Fruit fly (Drosophila melanogaster): ENCODE measurements around the gene Pa1.

The Pa1 gene

DNA sequence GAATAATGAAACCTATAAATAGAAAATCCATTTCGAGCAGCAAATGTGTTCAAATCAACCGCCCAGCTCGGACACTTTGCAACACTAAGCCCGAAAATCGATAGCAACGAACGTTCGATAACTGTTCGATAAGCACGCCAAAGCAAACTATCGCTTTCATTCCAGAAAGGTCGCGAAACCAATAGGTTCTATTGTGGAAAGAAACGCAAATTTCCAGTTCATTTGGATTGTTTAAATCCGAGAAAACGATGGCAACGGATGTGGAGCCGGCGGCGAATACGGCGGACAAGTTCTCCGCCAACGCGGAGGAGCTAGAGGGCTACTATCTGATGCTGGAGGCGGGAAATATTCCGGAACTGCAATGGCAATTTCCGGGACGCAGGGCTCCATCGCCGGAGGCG, at the start of gene Pa1:
TSS of gene Pa1 (plus strand) at position 156 of the 401 bp plus-strand sequence.
- peak; percentile 68 for TF ChIP-seq CG17801 (GFP tag; optimal IDR thresholded peaks at IDR 0.05; ENCODE audit: partially characterized antibody)

DNA sequence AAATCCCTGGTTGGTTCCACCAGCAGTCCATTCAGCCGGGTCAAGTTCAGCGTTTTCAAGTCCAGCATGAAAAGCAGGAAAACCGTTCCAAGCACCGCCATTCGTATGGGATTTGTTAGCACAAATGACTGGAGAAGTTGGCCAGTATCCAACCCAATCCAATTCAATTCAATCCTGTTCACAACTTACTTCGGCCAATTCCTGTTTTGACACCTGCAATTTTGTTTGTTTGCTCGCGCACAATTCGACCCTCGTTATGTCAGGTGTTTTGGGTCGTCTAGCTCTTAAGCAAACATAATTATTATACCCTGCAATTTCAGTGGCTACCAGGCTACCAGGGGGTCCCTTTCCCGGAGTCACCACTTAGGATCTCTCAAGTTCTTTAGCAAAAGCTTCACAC, 47.9 kb upstream of the Pa1 start, which contains the start of gene Ir10a:
TSS of gene Ir10a (minus strand) at position 101 of the 400 bp plus-strand sequence.
- no peak for TF ChIP-seq CG17801 (GFP tag; optimal IDR thresholded peaks at IDR 0.05; ENCODE audit: partially characterized antibody)

DNA sequence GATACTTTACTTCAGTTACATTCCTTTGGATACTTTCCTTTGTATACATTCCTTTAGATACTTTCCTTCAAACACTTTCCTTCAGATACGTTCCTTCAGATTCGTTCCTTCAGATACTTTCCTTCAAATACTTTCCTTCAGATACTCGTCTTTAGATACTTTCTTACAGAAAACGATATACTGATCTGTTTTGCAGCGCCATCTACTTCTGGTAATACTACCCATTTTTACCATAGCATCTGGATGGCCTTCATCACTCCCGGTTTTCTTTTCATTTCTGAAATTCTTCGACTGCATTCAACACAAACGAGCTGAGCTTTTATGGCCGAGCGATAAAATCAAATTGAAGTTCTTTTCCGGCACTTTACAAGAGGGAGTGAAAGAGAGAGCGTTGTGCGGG, 39.1 kb upstream of the Pa1 start:
- TF ChIP-seq CG17801 (GFP tag; optimal IDR thresholded peaks at IDR 0.05; ENCODE audit: partially characterized antibody), result no peak

DNA sequence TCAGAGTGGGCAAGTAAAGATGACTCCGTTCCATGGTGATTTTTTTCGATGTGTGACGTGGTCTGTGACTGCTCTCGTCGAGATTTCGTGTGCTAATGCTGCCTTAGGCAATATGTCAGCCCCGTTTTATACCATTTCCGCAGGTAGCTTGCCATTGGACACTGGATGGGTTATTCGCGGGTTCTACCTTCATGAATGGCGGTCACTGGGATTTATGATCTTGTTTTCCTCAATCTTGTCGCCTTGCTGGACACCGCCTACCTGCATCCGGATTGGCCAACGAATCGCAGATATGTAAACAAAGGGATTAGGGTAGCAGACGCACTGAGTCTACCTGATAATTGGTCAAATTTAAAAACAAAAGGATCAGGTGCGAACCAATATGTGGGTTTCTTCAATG, 36.8 kb upstream of the Pa1 start, which contains the start of gene sisA:
TSS of gene sisA (minus strand) at position 101 of the 400 bp plus-strand sequence.
- no peak for TF ChIP-seq CG17801 (GFP tag; optimal IDR thresholded peaks at IDR 0.05; ENCODE audit: partially characterized antibody)

DNA sequence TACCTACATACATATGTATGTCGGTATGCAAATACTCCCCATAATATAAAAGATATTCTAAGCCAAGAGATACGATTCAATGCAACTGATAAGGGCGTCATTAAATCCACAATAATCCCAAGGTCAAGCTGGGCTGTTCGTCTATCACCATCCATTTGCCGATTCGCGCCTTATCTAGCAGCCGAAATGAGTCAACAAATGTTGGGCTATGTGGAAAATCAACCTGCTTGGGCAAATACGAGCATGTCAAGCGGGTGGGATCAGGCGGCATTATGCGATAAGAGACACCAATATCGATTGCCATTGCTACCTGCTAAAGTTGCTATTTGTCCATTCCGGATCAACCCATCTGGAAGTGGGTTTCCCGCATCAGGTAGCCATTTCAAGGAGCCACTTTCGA, 36.4 kb upstream of the Pa1 start:
- TF ChIP-seq CG17801 (GFP tag; optimal IDR thresholded peaks at IDR 0.05; ENCODE audit: partially characterized antibody), result no peak

DNA sequence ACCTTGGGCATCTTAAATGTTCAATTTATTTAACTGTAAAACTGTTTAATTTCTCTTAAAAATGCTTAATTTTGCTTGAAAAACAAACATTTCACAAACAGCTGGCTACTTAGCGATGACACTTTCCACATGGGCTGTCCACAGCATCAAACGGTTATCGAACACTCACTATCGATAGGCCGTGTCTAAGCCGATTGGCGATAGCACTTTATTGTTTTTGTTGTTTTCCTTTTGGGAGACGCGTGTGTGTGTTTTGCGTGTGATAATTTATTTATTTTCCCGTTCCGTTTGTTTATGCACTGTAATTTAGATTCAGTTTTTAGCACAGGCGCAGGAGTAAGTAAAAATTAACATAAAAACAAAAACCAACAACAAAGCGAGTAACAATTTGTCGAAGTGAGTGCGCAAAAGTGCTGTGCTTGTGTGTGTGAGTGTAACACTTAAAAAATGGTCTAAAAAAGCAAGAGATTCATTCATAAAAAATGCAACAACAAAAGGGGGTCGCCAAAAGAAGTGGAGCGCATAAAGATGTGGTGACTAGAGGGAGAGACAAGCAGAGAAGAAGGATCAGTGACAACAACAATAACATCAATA, 33.8 kb upstream of the Pa1 start, which contains the start of gene Gapvd1:
TSS of gene Gapvd1 (plus strand) at position 211 of the 594 bp plus-strand sequence.
- peak; percentile 45 for TF ChIP-seq CG17801 (GFP tag; optimal IDR thresholded peaks at IDR 0.05; ENCODE audit: partially characterized antibody)

DNA sequence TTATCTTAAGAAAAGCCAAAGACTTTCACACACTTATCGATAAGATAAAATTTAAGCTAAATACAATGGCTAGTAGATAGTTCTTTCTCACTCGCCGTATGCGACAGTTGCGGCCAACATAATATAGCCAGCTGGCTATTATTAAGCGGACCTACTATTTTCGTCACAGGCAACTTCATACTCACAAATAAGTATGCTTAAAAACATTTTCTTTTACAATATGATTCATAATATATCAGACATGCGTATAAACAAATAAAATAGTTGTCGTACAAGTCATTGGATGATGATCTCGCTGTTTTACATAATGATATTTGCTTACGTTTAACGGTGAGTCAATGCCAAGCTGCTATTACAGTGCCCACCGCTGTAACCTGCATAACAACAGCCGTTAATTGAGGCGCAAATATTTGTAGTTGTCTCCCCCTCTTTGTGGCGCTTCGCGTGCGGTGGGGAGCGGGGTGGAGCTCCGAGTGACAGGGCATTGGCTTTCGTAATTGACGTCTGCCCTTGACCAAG, 32.8 kb upstream of the Pa1 start:
- peak; percentile 85 for TF ChIP-seq CG17801 (GFP tag; optimal IDR thresholded peaks at IDR 0.05; ENCODE audit: partially characterized antibody)

DNA sequence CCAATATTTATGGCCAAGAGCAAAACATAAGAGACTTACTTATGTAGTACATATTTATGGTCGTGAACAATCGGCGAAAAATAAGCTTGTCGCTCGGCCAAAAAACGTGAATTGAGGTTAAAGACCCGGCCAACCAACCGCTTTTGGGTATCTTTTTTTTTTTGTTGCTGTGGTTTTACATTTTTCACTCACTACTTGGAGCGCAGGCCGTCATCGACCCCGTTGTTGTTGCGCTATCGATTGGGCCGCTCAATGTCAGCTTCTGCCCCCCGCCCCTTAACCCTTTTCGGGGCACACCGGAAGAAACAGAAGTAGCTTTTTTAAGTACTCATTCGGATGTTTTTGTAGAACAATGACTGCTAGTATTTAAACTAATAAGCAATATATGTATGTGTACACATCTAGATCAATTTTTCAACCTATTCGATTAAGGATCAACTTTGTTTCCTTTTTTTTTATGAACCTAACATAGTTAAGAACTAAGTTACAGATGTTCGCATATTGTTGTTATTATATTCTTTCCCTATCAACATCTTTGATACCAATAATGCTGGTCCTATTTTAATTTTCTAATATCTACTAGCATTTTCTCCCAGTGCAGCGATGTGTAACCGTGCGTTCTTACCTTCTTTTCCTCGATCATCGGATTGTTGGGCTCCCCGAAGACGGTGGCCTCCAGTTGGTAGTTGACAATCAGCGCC, 20.8 kb upstream of the Pa1 start:
- peak; percentile 32 for TF ChIP-seq CG17801 (GFP tag; optimal IDR thresholded peaks at IDR 0.05; ENCODE audit: partially characterized antibody)

DNA sequence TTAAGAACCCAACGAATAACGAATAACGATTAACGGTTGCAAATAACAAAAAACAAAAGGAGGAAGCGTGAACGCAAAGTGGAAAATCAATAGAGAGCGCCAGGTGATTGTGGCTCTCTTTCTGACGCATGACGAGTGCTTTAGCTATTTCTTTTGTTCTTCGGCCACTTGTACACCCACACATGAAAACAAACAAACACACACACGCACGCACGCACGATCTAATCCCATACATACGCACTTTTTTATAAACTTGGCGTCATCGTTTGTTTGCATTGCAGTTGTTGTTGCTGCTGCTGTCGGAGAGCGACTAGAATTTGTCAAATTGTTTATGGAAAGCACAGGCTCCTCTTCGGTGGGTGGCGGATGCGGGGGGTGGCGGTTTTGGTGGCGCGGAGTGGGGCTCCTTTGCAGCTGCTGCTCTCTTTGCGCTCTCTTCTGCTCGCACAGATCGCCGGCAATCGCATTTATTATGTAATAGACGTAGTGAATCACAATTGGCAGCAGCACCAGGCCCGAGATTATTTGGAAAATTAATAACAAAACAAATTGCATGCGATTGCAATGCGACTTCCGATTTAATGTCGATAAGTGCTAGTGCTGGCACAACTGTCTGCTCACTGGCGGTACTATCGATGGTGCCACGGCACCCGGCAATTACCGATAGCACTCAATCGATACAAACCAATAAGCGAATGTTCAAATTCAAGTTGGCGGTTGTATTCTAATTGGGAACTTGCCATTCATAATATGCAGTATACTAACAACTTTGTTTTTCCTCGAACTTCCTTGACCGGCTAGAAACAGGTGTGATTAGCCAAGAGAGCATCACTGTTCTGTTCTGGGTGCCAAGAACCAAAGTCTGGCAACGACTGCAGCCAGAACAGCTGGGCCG, 19.8 kb upstream of the Pa1 start:
- TF ChIP-seq CG17801 (GFP tag; optimal IDR thresholded peaks at IDR 0.05; ENCODE audit: partially characterized antibody), result peak; percentile 41

DNA sequence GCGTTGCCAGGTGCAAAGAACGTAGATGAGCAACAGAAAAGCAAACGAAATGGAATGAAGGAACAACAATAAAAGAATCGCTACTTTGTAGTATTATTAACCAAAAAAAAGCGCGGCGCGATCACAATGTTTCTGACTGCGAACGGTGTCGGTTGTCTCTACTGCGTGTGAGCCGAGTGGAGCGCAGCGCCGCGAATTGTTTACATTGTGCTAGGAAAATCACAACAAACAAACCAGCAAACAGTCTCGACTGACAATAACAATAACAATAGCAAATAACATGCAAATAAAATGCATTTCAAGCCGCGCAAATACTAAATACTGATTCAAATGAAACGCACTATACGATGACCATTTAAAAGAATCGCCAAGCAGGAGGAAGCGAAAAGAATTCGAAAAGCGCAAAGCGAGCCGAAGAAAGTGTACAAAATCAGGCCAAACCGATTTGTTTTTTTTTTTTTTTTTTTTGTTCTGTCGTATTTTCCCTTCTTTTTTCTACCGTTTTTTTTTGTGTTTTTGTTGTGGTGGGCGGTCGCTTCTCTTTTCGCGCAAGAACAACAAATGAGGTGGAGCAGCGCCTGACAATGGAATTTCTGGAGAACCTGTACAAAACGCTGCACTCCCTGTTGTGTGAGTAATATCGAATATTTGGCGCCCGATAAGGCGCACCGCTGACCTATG, 19.0 kb upstream of the Pa1 start, which contains the start of the genes CG34348 and Kap3:
TSS of gene CG34348 (plus strand) at position 6 of the 681 bp plus-strand sequence.
TSS of gene Kap3 (minus strand) at position 217 of the 681 bp plus-strand sequence.
- TF ChIP-seq CG17801 (GFP tag; optimal IDR thresholded peaks at IDR 0.05; ENCODE audit: partially characterized antibody), result no peak

DNA sequence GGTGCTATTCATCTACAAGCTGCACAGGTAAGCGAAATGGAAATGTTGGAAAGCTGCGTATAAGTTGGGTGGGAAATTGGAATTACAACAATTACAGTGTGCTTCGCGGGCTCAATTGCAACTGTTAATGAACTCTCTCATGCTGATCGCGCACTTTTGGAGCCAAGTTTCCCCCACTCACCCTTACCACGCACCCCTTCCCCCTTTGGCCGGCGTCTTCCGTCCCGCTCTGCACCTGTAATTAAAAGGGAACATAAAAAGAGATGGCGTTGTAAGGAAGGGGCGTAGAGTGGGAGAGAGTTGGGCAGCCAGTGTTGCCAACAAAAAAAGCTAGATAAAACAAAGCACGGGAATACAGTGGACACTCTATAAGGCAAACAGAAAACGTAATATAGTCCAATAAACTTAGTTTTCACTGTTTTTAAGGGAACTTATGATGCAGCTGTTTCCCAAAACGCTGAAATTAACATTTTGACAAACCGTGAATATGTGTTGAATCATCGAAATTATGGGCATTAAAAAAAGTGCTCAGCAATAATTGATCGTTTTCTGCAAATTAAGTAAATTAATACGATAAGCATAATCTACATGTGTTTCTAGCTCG, 18.2 kb upstream of the Pa1 start:
- TF ChIP-seq CG17801 (GFP tag; optimal IDR thresholded peaks at IDR 0.05; ENCODE audit: partially characterized antibody), result no peak

DNA sequence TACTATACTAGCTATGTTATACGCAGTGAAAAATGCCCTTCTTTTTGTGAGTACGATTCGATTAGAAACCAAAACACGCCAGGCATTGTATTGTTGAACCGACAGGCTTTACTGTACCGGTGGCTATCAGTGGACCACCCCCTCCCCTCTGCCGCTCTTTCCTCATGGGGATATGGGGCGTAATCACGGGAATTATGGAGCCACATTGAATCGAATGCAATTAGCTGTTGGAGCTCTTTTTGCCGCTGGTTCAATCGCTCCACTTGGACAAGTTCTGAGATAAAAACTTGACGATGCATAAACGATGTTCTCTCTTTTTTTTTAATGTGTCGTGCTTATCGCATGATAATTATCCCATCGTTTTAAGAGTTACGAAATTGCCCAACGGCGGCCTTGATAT, 16.9 kb upstream of the Pa1 start:
- TF ChIP-seq CG17801 (GFP tag; optimal IDR thresholded peaks at IDR 0.05; ENCODE audit: partially characterized antibody), result no peak

DNA sequence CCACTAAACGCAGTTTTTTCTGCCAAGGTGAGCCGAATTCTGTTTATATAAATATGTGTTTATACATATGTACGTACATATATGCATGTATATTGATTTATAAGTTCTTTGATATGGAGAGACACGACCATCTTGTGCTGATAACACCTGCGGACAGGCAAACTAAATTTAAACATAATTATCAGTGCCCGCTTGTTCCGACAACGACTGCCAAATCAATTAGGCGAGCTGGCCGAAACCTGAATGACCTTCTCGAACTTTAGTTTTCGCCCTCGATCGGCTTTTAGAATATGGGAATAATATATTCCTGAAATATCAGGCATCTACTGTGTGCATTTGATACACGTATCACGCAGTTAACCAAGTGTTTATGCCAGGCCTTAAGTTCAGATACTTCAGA, 16.3 kb upstream of the Pa1 start:
- no peak for TF ChIP-seq CG17801 (GFP tag; optimal IDR thresholded peaks at IDR 0.05; ENCODE audit: partially characterized antibody)

DNA sequence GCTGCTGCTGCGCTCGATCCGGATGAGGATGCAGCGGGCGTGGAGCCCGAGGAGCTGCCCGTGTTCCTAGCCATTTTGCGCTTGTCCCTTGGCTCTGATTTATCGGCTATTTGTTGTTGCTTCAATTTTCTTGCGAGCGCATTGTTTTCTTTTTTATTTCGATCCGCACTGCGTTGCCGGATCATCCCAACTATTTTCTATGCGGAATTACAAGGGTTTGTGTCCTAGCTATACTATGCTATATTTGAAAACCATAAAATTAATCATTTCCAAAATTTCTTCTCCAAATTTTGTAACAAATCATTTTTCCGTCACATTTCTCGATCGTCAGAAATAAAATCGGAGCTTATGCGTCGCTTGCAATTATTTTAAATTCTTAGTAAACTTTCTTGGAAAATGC, 11.2 kb upstream of the Pa1 start, which contains the start of the genes GCS1 and CG11756:
TSS of gene GCS1 (minus strand) at position 193 of the 400 bp plus-strand sequence.
TSS of gene CG11756 (plus strand) at position 312 of the 400 bp plus-strand sequence.
- peak; percentile 24 for TF ChIP-seq CG17801 (GFP tag; optimal IDR thresholded peaks at IDR 0.05; ENCODE audit: partially characterized antibody)

All from ovary, adult (tissue).